Fruit fly (Drosophila melanogaster): Measurements from ENCODE around the gene PolA2.

- TF ChIP-seq dmrt99B (tag; optimal IDR thresholded peaks at IDR 0.05) (no peak), CG2120 (GFP tag; optimal IDR thresholded peaks at IDR 0.05) (no peak), CG15696 (tag; optimal IDR thresholded peaks at IDR 0.05) (no peak)
Observed at dm6 chr3R:27203856-27204255, 35.1 kb upstream of the PolA2 start.

Data from whole organism, embryonic.